Worm (Caenorhabditis elegans): ENCODE measurements around the gene D1086.3.

ce11 chrV:14123176-14123575 lies 30.6 kb downstream of the D1086.3 start:
- TF ChIP-seq him-1 (tag; optimal IDR thresholded peaks at IDR 0.05) = no peak
- no peak for TF ChIP-seq W03F9.2 (tag; optimal IDR thresholded peaks at IDR 0.05)
- no peak for TF ChIP-seq dao-5 (tag; optimal IDR thresholded peaks at IDR 0.05)
